Fruit fly (Drosophila melanogaster) whole organism, wandering third instar larva: ENCODE data around the gene CG31752.

Source experiments
- Abd-B ChIP-seq: fragments of >200 bp; optimal IDR thresholded peaks from 2 replicates; lab custom pipeline; 2017; ENCODE audit warnings: missing biosample characterization, missing genetic modification characterization
- CG32264 ChIP-seq: fragments of 200-800 bp; sonication (Bioruptor generic); optimal IDR thresholded peaks from 2 replicates; lab custom pipeline; 2016; ENCODE audit warnings: missing biosample characterization, missing genetic modification characterization
- CG9705 ChIP-seq: fragments of 200-800 bp; sonication (Bioruptor generic); optimal IDR thresholded peaks from 2 replicates; lab custom pipeline; 2018; ENCODE audit warnings: missing biosample characterization, mild to moderate bottlenecking, missing genetic modification characterization
- Dfd ChIP-seq: fragments of >200 bp; optimal IDR thresholded peaks from 2 replicates; lab custom pipeline; 2017; ENCODE audit warnings: missing biosample characterization, missing genetic modification characterization
- Dif ChIP-seq: fragments of 200-275, 200-300 bp; sonication (Bioruptor generic); optimal IDR thresholded peaks from 2 replicates; lab custom pipeline; 2018; ENCODE audit warnings: missing biosample characterization, missing genetic modification characterization; ENCODE audit not compliant: partially characterized antibody
- HLH106 ChIP-seq: fragments of 200-800 bp; optimal IDR thresholded peaks from 3 replicates; lab custom pipeline; 2019; ENCODE audit warnings: missing biosample characterization, mild to moderate bottlenecking, missing genetic modification characterization, moderate library complexity
- Hnf4 ChIP-seq: fragments of 200-800 bp; sonication (Bioruptor generic); optimal IDR thresholded peaks from 2 replicates; lab custom pipeline; 2016; ENCODE audit warnings: missing biosample characterization, mild to moderate bottlenecking, missing genetic modification characterization
- Hr78 ChIP-seq: fragments of >200 bp; optimal IDR thresholded peaks from 2 replicates; lab custom pipeline; 2017; ENCODE audit warnings: missing biosample characterization, missing genetic modification characterization
- Jra ChIP-seq: sonication (Bioruptor generic); optimal IDR thresholded peaks from 2 replicates; lab custom pipeline; 2016; ENCODE audit warnings: missing biosample characterization, missing genetic modification characterization
- Rel ChIP-seq, 2 experiments: fragments of 200-800 bp; sonication (Bioruptor generic) in 1 of 2; optimal IDR thresholded peaks; 2 replicates in 1 of 2; 3 replicates in 1 of 2; lab custom pipeline; 2016 to 2019; ENCODE audit warnings: mild to moderate bottlenecking in 2 of 2, missing biosample characterization in 2 of 2, missing genetic modification characterization in 2 of 2, moderate library complexity in 1 of 2
- Sp1 ChIP-seq: fragments of 200-800 bp; sonication (Bioruptor generic); optimal IDR thresholded peaks from 3 replicates; lab custom pipeline; 2019; ENCODE audit warnings: missing biosample characterization, mild to moderate bottlenecking, missing genetic modification characterization, moderate library complexity
- Vsx2 ChIP-seq: fragments of 200-300, 225-300 bp; sonication (Bioruptor generic); optimal IDR thresholded peaks from 2 replicates; lab custom pipeline; 2018; ENCODE audit warnings: missing biosample characterization, missing genetic modification characterization; ENCODE audit not compliant: partially characterized antibody
- br ChIP-seq: fragments of 200-800 bp; sonication (Bioruptor generic); optimal IDR thresholded peaks from 2 replicates; lab custom pipeline; 2016; ENCODE audit warnings: missing biosample characterization, missing genetic modification characterization
- brk ChIP-seq: fragments of 200-800 bp; sonication (Bioruptor generic); optimal IDR thresholded peaks from 2 replicates; lab custom pipeline; 2016; ENCODE audit warnings: missing biosample characterization, mild to moderate bottlenecking, missing genetic modification characterization
- dl ChIP-seq, 2 experiments: fragments of 175-275, 200-275 bp in 1 of 2; fragments of 200-275 bp in 1 of 2; sonication (Bioruptor generic); optimal IDR thresholded peaks; lab custom pipeline; 2018; ENCODE audit warnings: mild to moderate bottlenecking in 2 of 2, missing biosample characterization in 2 of 2, missing genetic modification characterization in 2 of 2, moderate library complexity in 2 of 2; ENCODE audit not compliant: partially characterized antibody in 2 of 2, insufficient read depth in 1 of 2
- dmrt93B ChIP-seq: fragments of 200-800 bp; sonication (Bioruptor generic); optimal IDR thresholded peaks from 2 replicates; lab custom pipeline; 2018; ENCODE audit warnings: missing biosample characterization, mild to moderate bottlenecking, missing genetic modification characterization
- dsf ChIP-seq: sonication (Bioruptor generic); optimal IDR thresholded peaks from 2 replicates; lab custom pipeline; 2016; ENCODE audit warnings: missing biosample characterization, missing genetic modification characterization, borderline replicate concordance
- ey ChIP-seq: fragments of 200-800 bp; sonication (Bioruptor generic); optimal IDR thresholded peaks from 2 replicates; lab custom pipeline; 2016; ENCODE audit warnings: missing biosample characterization, missing genetic modification characterization
- foxo ChIP-seq, 2 experiments: fragments of 200-800 bp; sonication (Bioruptor generic); optimal IDR thresholded peaks; 2 replicates in 1 of 2; 3 replicates in 1 of 2; lab custom pipeline; 2016 to 2017; ENCODE audit warnings: missing biosample characterization in 2 of 2, missing genetic modification characterization in 2 of 2
- h ChIP-seq: fragments of 200-800 bp; sonication (Bioruptor generic); optimal IDR thresholded peaks from 3 replicates; lab custom pipeline; 2016; ENCODE audit warnings: missing biosample characterization, mild to moderate bottlenecking, missing genetic modification characterization
- jim ChIP-seq: fragments of 175-275, 200-325 bp; sonication (Bioruptor generic); optimal IDR thresholded peaks from 2 replicates; lab custom pipeline; 2016; ENCODE audit warnings: missing biosample characterization, mild to moderate bottlenecking, missing genetic modification characterization
- lola ChIP-seq: fragments of >200 bp; optimal IDR thresholded peaks from 2 replicates; lab custom pipeline; 2017; ENCODE audit warnings: missing biosample characterization, missing genetic modification characterization
- pan ChIP-seq: fragments of >200 bp; optimal IDR thresholded peaks from 2 replicates; lab custom pipeline; 2017
- rgr ChIP-seq: fragments of 200-800 bp; sonication (Bioruptor generic); optimal IDR thresholded peaks from 3 replicates; lab custom pipeline; 2016; ENCODE audit warnings: missing biosample characterization, mild to moderate bottlenecking, missing genetic modification characterization
- sage ChIP-seq: fragments of 200-800 bp; sonication (Bioruptor generic); optimal IDR thresholded peaks from 2 replicates; lab custom pipeline; 2016; ENCODE audit warnings: missing biosample characterization, mild to moderate bottlenecking, missing genetic modification characterization
- sv ChIP-seq: fragments of 200-800 bp; sonication (Bioruptor generic); optimal IDR thresholded peaks from 3 replicates; lab custom pipeline; 2016; ENCODE audit warnings: missing biosample characterization, missing genetic modification characterization
- tai ChIP-seq: sonication (Bioruptor generic); optimal IDR thresholded peaks from 2 replicates; lab custom pipeline; 2016; ENCODE audit warnings: missing biosample characterization, missing genetic modification characterization
- usp ChIP-seq: fragments of >200 bp; optimal IDR thresholded peaks from 2 replicates; lab custom pipeline; 2017; ENCODE audit warnings: missing biosample characterization, missing genetic modification characterization
- woc ChIP-seq: sonication (Bioruptor generic); optimal IDR thresholded peaks from 2 replicates; lab custom pipeline; 2016; ENCODE audit warnings: missing biosample characterization, mild to moderate bottlenecking, missing genetic modification characterization

Gene CG31752

dm6 chr2L:18815194-18815593 lies 25.9 kb downstream of the CG31752 start:
- TF ChIP-seq Hr78: no peak
- no peak for TF ChIP-seq HLH106 (tag; lab: Kevin White, UChicago)
- no peak for TF ChIP-seq h (GFP tag; lab: Kevin White, UChicago)
- TF ChIP-seq sv (GFP tag; lab: Kevin White, UChicago): no peak
- TF ChIP-seq Rel (GFP tag; optimal IDR thresholded peaks at IDR 0.05; lab: Kevin White, UChicago): no peak
- no peak for TF ChIP-seq Rel (tag; optimal IDR thresholded peaks at IDR 0.05; lab: Kevin White, UChicago)
- no peak for TF ChIP-seq jim (GFP tag; lab: Kevin White, UChicago)
- no peak for TF ChIP-seq CG32264 (GFP tag; lab: Kevin White, UChicago)
- no peak for TF ChIP-seq Abd-B (GFP tag; lab: Kevin White, UChicago)

- TF ChIP-seq tai (no peak), Vsx2 (GFP tag; lab: Kevin White, UChicago) (no peak), Hnf4 (GFP tag; lab: Kevin White, UChicago) (no peak), lola (GFP tag; lab: Kevin White, UChicago) (no peak), CG32264 (GFP tag; lab: Kevin White, UChicago) (no peak), rgr (no peak), brk (GFP tag; lab: Kevin White, UChicago) (no peak), foxo (GFP tag; optimal IDR thresholded peaks at IDR 0.05; lab: Kevin White, UChicago) (no peak), h (GFP tag; lab: Kevin White, UChicago) (no peak), dsf (no peak), Jra (GFP tag; lab: Kevin White, UChicago) (no peak)
Measured at dm6 chr2L:18812755-18813154, 28.4 kb downstream of the CG31752 start.

dm6 chr2L:18812348-18812747 lies 28.8 kb downstream of the CG31752 start, which contains the start of the genes CG17325 and CG42305:
Gene CG17325 (plus strand): TSS chr2L:18812648.
Gene CG42305 (plus strand): TSS chr2L:18812648.
- no peak for TF ChIP-seq br
- no peak for TF ChIP-seq dl (GFP tag; optimal IDR thresholded peaks at IDR 0.05; lab: Kevin White, UChicago; ENCODE audit: insufficient read depth in 1 of 2, partially characterized antibody in 2 of 2)
- no peak for TF ChIP-seq dsf
- TF ChIP-seq Jra (GFP tag; lab: Kevin White, UChicago): no peak
- no peak for TF ChIP-seq sage (GFP tag; lab: Kevin White, UChicago)
- TF ChIP-seq Abd-B (GFP tag; lab: Kevin White, UChicago): no peak
- TF ChIP-seq jim (GFP tag; lab: Kevin White, UChicago): no peak
- no peak for TF ChIP-seq pan (lab: Kevin White, UChicago)
- TF ChIP-seq rgr: no peak
- no peak for TF ChIP-seq Hnf4 (GFP tag; lab: Kevin White, UChicago)

dm6 chr2L:18810960-18811642 lies 30.0 kb downstream of the CG31752 start, which contains the start of the genes CG10570 and CG42502:
Gene CG10570 (minus strand): TSS chr2L:18811252.
Gene CG42502 (minus strand): TSS chr2L:18811252.
- TF ChIP-seq Jra (GFP tag; lab: Kevin White, UChicago) (no peak), Dif (GFP tag; lab: Kevin White, UChicago) (peak; percentile 2), HLH106 (tag; lab: Kevin White, UChicago) (peak; percentile 41), Abd-B (GFP tag; lab: Kevin White, UChicago) (no peak), br (no peak), usp (GFP tag; lab: Kevin White, UChicago) (no peak), foxo (GFP tag; optimal IDR thresholded peaks at IDR 0.05; lab: Kevin White, UChicago) (no peak), rgr (no peak), h (GFP tag; lab: Kevin White, UChicago) (no peak), Sp1 (peak; percentile 27), Dfd (GFP tag; lab: Kevin White, UChicago) (no peak), pan (lab: Kevin White, UChicago) (peak; percentile 34), ey (GFP tag; lab: Kevin White, UChicago) (no peak)

dm6 chr2L:18809486-18809885 lies 31.6 kb downstream of the CG31752 start:
- TF ChIP-seq Sp1 (no peak), pan (lab: Kevin White, UChicago) (no peak), Rel (GFP tag; optimal IDR thresholded peaks at IDR 0.05; lab: Kevin White, UChicago) (no peak), Rel (tag; optimal IDR thresholded peaks at IDR 0.05; lab: Kevin White, UChicago) (no peak), Dfd (GFP tag; lab: Kevin White, UChicago) (no peak), CG9705 (GFP tag; lab: Kevin White, UChicago) (no peak), dmrt93B (no peak), woc (GFP tag; lab: Kevin White, UChicago) (no peak)
